Fruit fly (Drosophila melanogaster) whole organism, embryonic: Measurements from ENCODE around the gene zen2.

Experiments
- Atf-2 ChIP-seq: fragments of 200-800 bp; sonication (Bioruptor generic); optimal IDR thresholded peaks from 2 replicates; lab custom pipeline; 2016; ENCODE audit warnings: missing biosample characterization, missing genetic modification characterization
- Awh ChIP-seq: fragments of 200-800 bp; sonication (Bioruptor generic); IDR thresholded peaks from 2 replicates; pipeline ENCODE4, ENCODE4 v1.3.6; 2022; ENCODE audit warnings: missing biosample characterization, missing genetic modification characterization
- Bdp1 ChIP-seq: fragments of 200-800 bp; sonication (Bioruptor generic); optimal IDR thresholded peaks from 3 replicates; lab custom pipeline; 2016; ENCODE audit warnings: missing biosample characterization, missing genetic modification characterization
- CG11456 ChIP-seq: fragments of 200-800 bp; sonication (Bioruptor generic); IDR thresholded peaks from 3 replicates; pipeline ENCODE4 v1.3.6; 2022; ENCODE audit warnings: missing biosample characterization, missing genetic modification characterization
- CG12071 ChIP-seq: fragments of 200-800 bp; sonication (Bioruptor generic); optimal IDR thresholded peaks from 3 replicates; lab custom pipeline; 2018; ENCODE audit warnings: missing biosample characterization, mild to moderate bottlenecking, missing genetic modification characterization
- CG12236 ChIP-seq: fragments of 200-800 bp; sonication (Bioruptor generic); optimal IDR thresholded peaks from 2 replicates; lab custom pipeline; 2016; ENCODE audit warnings: missing biosample characterization, missing genetic modification characterization
- CG16815 ChIP-seq: fragments of 200-800 bp; sonication (Bioruptor generic); optimal IDR thresholded peaks from 3 replicates; lab custom pipeline; 2017; ENCODE audit warnings: missing biosample characterization, mild to moderate bottlenecking, missing genetic modification characterization
- CG17568 ChIP-seq: fragments of 200-800 bp; sonication (Bioruptor generic); optimal IDR thresholded peaks from 2 replicates; lab custom pipeline; 2018; ENCODE audit warnings: missing biosample characterization, mild to moderate bottlenecking, missing genetic modification characterization, moderate library complexity
- CG2199 ChIP-seq: fragments of 200-800 bp; sonication (Bioruptor generic); IDR thresholded peaks from 3 replicates; pipeline ENCODE4 v1.3.6; 2022; ENCODE audit warnings: missing biosample characterization, missing genetic modification characterization
- CG2678 ChIP-seq: fragments of 200-800 bp; sonication (Bioruptor generic); optimal IDR thresholded peaks from 3 replicates; lab custom pipeline; 2019; ENCODE audit warnings: missing biosample characterization, mild to moderate bottlenecking, missing genetic modification characterization, moderate library complexity
- CG2875 ChIP-seq: fragments of 200-800 bp; sonication (Bioruptor generic); optimal IDR thresholded peaks from 2 replicates; lab custom pipeline; 2017; ENCODE audit warnings: missing biosample characterization, mild to moderate bottlenecking, missing genetic modification characterization, missing genetic modification reagents
- CG31224 ChIP-seq: fragments of 200-800 bp; sonication (Bioruptor generic); IDR thresholded peaks from 2 replicates; pipeline ENCODE4 v1.3.6; 2022; ENCODE audit warnings: missing biosample characterization, missing genetic modification characterization
- CG31388 ChIP-seq: fragments of 200-800 bp; sonication (Bioruptor generic); optimal IDR thresholded peaks from 2 replicates; lab custom pipeline; 2016; ENCODE audit warnings: missing biosample characterization, missing genetic modification characterization
- CG4328 ChIP-seq: fragments of 200-800 bp; sonication (Bioruptor generic); optimal IDR thresholded peaks from 3 replicates; lab custom pipeline; 2017; ENCODE audit warnings: missing biosample characterization, missing genetic modification reagents, missing genetic modification characterization
- CG6765 ChIP-seq: fragments of 200-800 bp; sonication (Bioruptor generic); optimal IDR thresholded peaks from 3 replicates; lab custom pipeline; 2017; ENCODE audit warnings: missing biosample characterization, mild to moderate bottlenecking, missing genetic modification characterization
- CG7372 ChIP-seq: fragments of 200-800 bp; sonication (Bioruptor generic); IDR thresholded peaks from 2 replicates; pipeline ENCODE4 v1.3.6; 2022; ENCODE audit warnings: missing biosample characterization, missing genetic modification characterization
- CG7786 ChIP-seq: fragments of 200-800 bp; sonication (Bioruptor generic); optimal IDR thresholded peaks from 2 replicates; lab custom pipeline; 2016; ENCODE audit warnings: missing biosample characterization, missing genetic modification characterization
- CG8765 ChIP-seq: fragments of 200-800 bp; sonication (Bioruptor generic); IDR thresholded peaks from 2 replicates; pipeline ENCODE4 v1.3.6; 2022; ENCODE audit warnings: missing biosample characterization, missing genetic modification characterization
- CG9727 ChIP-seq: fragments of 200-800 bp; sonication (Bioruptor generic); optimal IDR thresholded peaks from 3 replicates; lab custom pipeline; 2017; ENCODE audit warnings: missing biosample characterization, mild to moderate bottlenecking, missing genetic modification characterization
- CG9797 ChIP-seq: fragments of 200-800 bp; sonication (Bioruptor generic); optimal IDR thresholded peaks from 3 replicates; lab custom pipeline; 2018; ENCODE audit warnings: missing biosample characterization, mild to moderate bottlenecking, missing genetic modification characterization
- CG9932 ChIP-seq: fragments of 200-800 bp; sonication (Bioruptor generic); IDR thresholded peaks from 2 replicates; pipeline ENCODE4 v1.3.6; 2022; ENCODE audit warnings: missing biosample characterization, missing genetic modification characterization
- Chrac-16 ChIP-seq: fragments of 200-800 bp; sonication (Bioruptor generic); optimal IDR thresholded peaks from 3 replicates; lab custom pipeline; 2016; ENCODE audit warnings: missing biosample characterization, missing genetic modification characterization
- Dfd ChIP-seq, 2 experiments: fragments of >200 bp; optimal IDR thresholded peaks; 2 replicates each; lab custom pipeline; 2017; ENCODE audit warnings: missing biosample characterization in 2 of 2, missing genetic modification characterization in 2 of 2
- Dip2 ChIP-seq: fragments of 200-800 bp; sonication (Bioruptor generic); IDR thresholded peaks from 2 replicates; pipeline ENCODE4 v1.3.6; 2022; ENCODE audit warnings: missing biosample characterization, missing genetic modification characterization
- Hey ChIP-seq: fragments of 200-800 bp; sonication (Bioruptor generic); optimal IDR thresholded peaks from 3 replicates; lab custom pipeline; 2018; ENCODE audit warnings: missing biosample characterization, mild to moderate bottlenecking, missing genetic modification characterization
- HmgD ChIP-seq: fragments of 200-800 bp; sonication (Bioruptor generic); optimal IDR thresholded peaks from 3 replicates; lab custom pipeline; 2016; ENCODE audit warnings: missing biosample characterization, missing genetic modification characterization
- HmgZ ChIP-seq: fragments of 200-800 bp; sonication (Bioruptor generic); optimal IDR thresholded peaks from 2 replicates; lab custom pipeline; 2018; ENCODE audit warnings: missing biosample characterization, mild to moderate bottlenecking, missing genetic modification characterization
- Hr3 ChIP-seq: fragments of 200-800 bp; sonication (Bioruptor generic); optimal IDR thresholded peaks from 3 replicates; lab custom pipeline; 2016; ENCODE audit warnings: missing biosample characterization, missing genetic modification characterization
- NFAT ChIP-seq: fragments of 200-800 bp; sonication (Bioruptor generic); IDR thresholded peaks from 2 replicates; pipeline ENCODE4 v1.3.6; 2022; ENCODE audit warnings: missing biosample characterization, missing genetic modification characterization
- Nf-YA ChIP-seq: fragments of 200-800 bp; sonication (Bioruptor generic); IDR thresholded peaks from 2 replicates; pipeline ENCODE4 v1.3.6; 2022; ENCODE audit warnings: missing biosample characterization, missing genetic modification characterization
- Oli ChIP-seq: fragments of 200-800 bp; sonication (Bioruptor generic); optimal IDR thresholded peaks from 2 replicates; lab custom pipeline; 2018; ENCODE audit warnings: missing biosample characterization, mild to moderate bottlenecking, missing genetic modification characterization, moderate library complexity
- Sin3A ChIP-seq: fragments of >200 bp; optimal IDR thresholded peaks from 2 replicates; lab custom pipeline; 2018
- Six4 ChIP-seq: fragments of 200-800 bp; sonication (Bioruptor generic); optimal IDR thresholded peaks from 2 replicates; lab custom pipeline; 2016; ENCODE audit warnings: missing biosample characterization, missing genetic modification characterization
- Xrp1 ChIP-seq: fragments of 200-800 bp; sonication (Bioruptor generic); IDR thresholded peaks from 2 replicates; pipeline ENCODE4 v1.3.6; 2022; ENCODE audit warnings: missing biosample characterization, missing genetic modification characterization
- al ChIP-seq: fragments of 200-800 bp; sonication (Bioruptor generic); IDR thresholded peaks from 2 replicates; pipeline ENCODE4 v1.3.6; 2022; ENCODE audit warnings: missing biosample characterization, missing genetic modification characterization
- amos ChIP-seq: fragments of 200-800 bp; sonication (Bioruptor generic); IDR thresholded peaks from 2 replicates; pipeline ENCODE4 v1.3.6; 2022; ENCODE audit warnings: missing biosample characterization, missing genetic modification characterization; ENCODE audit not compliant: partially characterized antibody
- ase ChIP-seq: fragments of 200-800 bp; sonication (Bioruptor generic); IDR thresholded peaks from 3 replicates; pipeline ENCODE4 v1.3.6; 2022; ENCODE audit warnings: missing biosample characterization, missing genetic modification characterization
- br ChIP-seq: fragments of >200 bp; optimal IDR thresholded peaks from 2 replicates; lab custom pipeline; 2017
- ci ChIP-seq: fragments of 200-800 bp; sonication (Bioruptor generic); IDR thresholded peaks from 3 replicates; pipeline ENCODE4 v1.3.6; 2022; ENCODE audit warnings: missing biosample characterization, missing genetic modification characterization
- crp ChIP-seq, 2 experiments: fragments of 200-800 bp; sonication (Bioruptor generic); optimal IDR thresholded peaks; 2 replicates in 1 of 2; 3 replicates in 1 of 2; lab custom pipeline; 2017; ENCODE audit warnings: missing biosample characterization in 2 of 2, missing genetic modification characterization in 2 of 2, mild to moderate bottlenecking in 1 of 2, moderate library complexity in 1 of 2
- eve ChIP-seq, 2 experiments: fragments of >200 bp; optimal IDR thresholded peaks; 2 replicates each; lab custom pipeline; 2017; ENCODE audit warnings: missing biosample characterization in 2 of 2, missing genetic modification characterization in 2 of 2
- gsb-n ChIP-seq: fragments of 200-800 bp; sonication (Bioruptor generic); optimal IDR thresholded peaks from 3 replicates; lab custom pipeline; 2018; ENCODE audit warnings: missing biosample characterization, mild to moderate bottlenecking, missing genetic modification characterization
- kni ChIP-seq: fragments of 200-800 bp; sonication (Bioruptor generic); optimal IDR thresholded peaks from 3 replicates; lab custom pipeline; 2017; ENCODE audit warnings: mild to moderate bottlenecking, missing biosample characterization, missing genetic modification reagents, missing genetic modification characterization
- lab ChIP-seq: fragments of 200-800 bp; sonication (Bioruptor generic); optimal IDR thresholded peaks from 3 replicates; lab custom pipeline; 2017; ENCODE audit warnings: missing biosample characterization, missing genetic modification characterization, mild to moderate bottlenecking, moderate library complexity, missing genetic modification reagents
- lilli ChIP-seq: fragments of 200-800 bp; sonication (Bioruptor generic); optimal IDR thresholded peaks from 3 replicates; lab custom pipeline; 2016; ENCODE audit warnings: missing biosample characterization, missing genetic modification characterization
- mld ChIP-seq: fragments of 200-800 bp; sonication (Bioruptor generic); IDR thresholded peaks from 3 replicates; pipeline ENCODE4 v1.3.6; 2022; ENCODE audit warnings: missing biosample characterization, missing genetic modification characterization; ENCODE audit not compliant: partially characterized antibody
- nom ChIP-seq: fragments of 200-800 bp; sonication (Bioruptor generic); optimal IDR thresholded peaks from 2 replicates; lab custom pipeline; 2017; ENCODE audit warnings: missing biosample characterization, missing genetic modification characterization, mild to moderate bottlenecking, moderate library complexity, missing genetic modification reagents
- otp ChIP-seq: fragments of 200-800 bp; sonication (Bioruptor generic); IDR thresholded peaks from 3 replicates; pipeline ENCODE4, ENCODE4 v1.3.6; 2022; ENCODE audit warnings: missing biosample characterization, missing genetic modification characterization
- phol ChIP-seq: fragments of 200-800 bp; sonication (Bioruptor generic); optimal IDR thresholded peaks from 3 replicates; lab custom pipeline; 2018; ENCODE audit warnings: missing biosample characterization, mild to moderate bottlenecking, missing genetic modification characterization, moderate library complexity
- rib ChIP-seq: fragments of 200-800 bp; sonication (Bioruptor generic); IDR thresholded peaks from 2 replicates; pipeline ENCODE4 v1.3.6; 2022; ENCODE audit warnings: missing biosample characterization, missing genetic modification characterization
- trh ChIP-seq: fragments of 200-800 bp; sonication (Bioruptor generic); optimal IDR thresholded peaks from 2 replicates; lab custom pipeline; 2016; ENCODE audit warnings: missing biosample characterization, missing genetic modification characterization
- unpg ChIP-seq: fragments of 200-800 bp; sonication (Bioruptor generic); optimal IDR thresholded peaks from 3 replicates; lab custom pipeline; 2018; ENCODE audit warnings: missing biosample characterization, mild to moderate bottlenecking, missing genetic modification characterization, moderate library complexity
- wek ChIP-seq: fragments of 200-800 bp; sonication (Bioruptor generic); optimal IDR thresholded peaks from 3 replicates; lab custom pipeline; 2018; ENCODE audit warnings: missing biosample characterization, mild to moderate bottlenecking, missing genetic modification characterization, moderate library complexity

zen2 gene

DNA sequence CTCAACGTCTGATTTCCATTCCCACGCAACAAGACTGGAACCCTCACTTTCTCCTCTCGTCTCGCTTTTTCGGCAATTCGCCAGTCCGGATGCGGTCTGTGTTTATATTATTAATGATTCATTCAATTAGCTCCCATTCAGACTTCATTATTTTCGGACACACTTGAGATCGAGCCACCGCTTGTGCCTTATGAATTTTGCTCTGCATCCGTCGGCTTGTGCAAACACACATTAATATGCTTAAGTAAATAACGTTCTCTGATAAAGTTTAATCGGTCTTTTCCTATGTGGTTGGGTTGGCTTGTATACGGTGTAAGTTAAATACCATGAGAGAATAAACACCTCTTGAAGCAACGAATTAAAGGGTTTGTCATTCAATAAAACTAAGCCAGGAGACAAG, 20.9 kb upstream of the zen2 start (continued):
- no peak for TF ChIP-seq nom (GFP tag; lab: Kevin White, UChicago)
- TF ChIP-seq wek (GFP tag; lab: Kevin White, UChicago): peak; percentile 50
- no peak for TF ChIP-seq CG12236 (GFP tag; lab: Kevin White, UChicago)
- peak; percentile 71 for TF ChIP-seq Awh (GFP tag; lab: Robert Waterston, UW)
- no peak for TF ChIP-seq Dip2 (GFP tag; lab: Robert Waterston, UW)
- TF ChIP-seq eve (GFP tag; optimal IDR thresholded peaks at IDR 0.05; lab: Kevin White, UChicago): peak in 1 of 2 experiments; percentile 13
- TF ChIP-seq otp (GFP tag; lab: Robert Waterston, UW): 0 out of 3 replicates have a peak, but pooled peaks have one; percentile 21
- TF ChIP-seq CG7786 (GFP tag; lab: Kevin White, UChicago): no peak
- TF ChIP-seq CG31224 (GFP tag; lab: Robert Waterston, UW): no peak
- TF ChIP-seq unpg (GFP tag; lab: Kevin White, UChicago): peak; percentile 10
- TF ChIP-seq Hey (tag; lab: Kevin White, UChicago): no peak
- no peak for TF ChIP-seq CG11456 (GFP tag; lab: Robert Waterston, UW)
- TF ChIP-seq CG2875 (GFP tag; lab: Kevin White, UChicago): peak; percentile 36
- no peak for TF ChIP-seq mld (GFP tag; lab: Robert Waterston, UW)
- TF ChIP-seq lab (GFP tag; lab: Kevin White, UChicago): peak; percentile 31
- no peak for TF ChIP-seq NFAT (GFP tag; lab: Robert Waterston, UW)
- TF ChIP-seq Six4: no peak
- TF ChIP-seq CG6765 (GFP tag; lab: Kevin White, UChicago): no peak
- no peak for TF ChIP-seq CG7372 (GFP tag; lab: Robert Waterston, UW)
- no peak for TF ChIP-seq crp (GFP tag; optimal IDR thresholded peaks at IDR 0.05; lab: Kevin White, UChicago)
- no peak for TF ChIP-seq Bdp1 (GFP tag; lab: Kevin White, UChicago)
- TF ChIP-seq rib: no peak
- TF ChIP-seq phol (tag; lab: Kevin White, UChicago): no peak
- TF ChIP-seq HmgZ: no peak
- TF ChIP-seq CG12071 (GFP tag; lab: Kevin White, UChicago): peak; percentile 30
- TF ChIP-seq CG17568 (GFP tag; lab: Kevin White, UChicago): no peak
- TF ChIP-seq CG9727 (GFP tag; lab: Kevin White, UChicago): peak; percentile 27
- no peak for TF ChIP-seq br (lab: Kevin White, UChicago)
- TF ChIP-seq CG31388 (GFP tag; lab: Kevin White, UChicago): no peak
- TF ChIP-seq lilli (GFP tag; lab: Kevin White, UChicago): no peak
- TF ChIP-seq CG16815: no peak
- TF ChIP-seq Oli (tag; lab: Kevin White, UChicago): no peak
- TF ChIP-seq CG9932 (GFP tag; lab: Robert Waterston, UW): no peak
- TF ChIP-seq ci (GFP tag; lab: Robert Waterston, UW): 0 out of 3 replicates have a peak, but pooled peaks have one; percentile 42
- TF ChIP-seq Xrp1: peak; percentile 22; the same call in 1 of the 2 replicates
- TF ChIP-seq CG8765 (GFP tag; lab: Robert Waterston, UW): no peak
- no peak for TF ChIP-seq CG2199
- no peak for TF ChIP-seq Chrac-16 (GFP tag; lab: Kevin White, UChicago)
- TF ChIP-seq kni (GFP tag; lab: Kevin White, UChicago): no peak
- no peak for TF ChIP-seq Dfd (GFP tag; optimal IDR thresholded peaks at IDR 0.05; lab: Kevin White, UChicago)
- TF ChIP-seq CG2678 (tag; lab: Kevin White, UChicago): peak; percentile 12
- TF ChIP-seq Hr3 (GFP tag; lab: Kevin White, UChicago): no peak
- TF ChIP-seq gsb-n (tag; lab: Kevin White, UChicago): peak; percentile 12
- no peak for TF ChIP-seq ase
- TF ChIP-seq CG9797 (GFP tag; lab: Kevin White, UChicago): no peak
- no peak for TF ChIP-seq CG4328 (GFP tag; lab: Kevin White, UChicago)
- TF ChIP-seq trh (GFP tag; lab: Kevin White, UChicago): no peak
- no peak for TF ChIP-seq amos (GFP tag; lab: Robert Waterston, UW)
- TF ChIP-seq Nf-YA (GFP tag; lab: Robert Waterston, UW): no peak
- no peak for TF ChIP-seq HmgD (GFP tag; lab: Kevin White, UChicago)
- no peak for TF ChIP-seq al
- no peak for TF ChIP-seq Atf-2 (GFP tag; lab: Kevin White, UChicago)
- TF ChIP-seq Sin3A (lab: Kevin White, UChicago): no peak
